Fruit fly (Drosophila melanogaster): ENCODE measurements around the gene CG43725.
A peak's percentile ranks its signal among the peaks of the same experiment; 100 is the strongest.

The CG43725 gene

DNA sequence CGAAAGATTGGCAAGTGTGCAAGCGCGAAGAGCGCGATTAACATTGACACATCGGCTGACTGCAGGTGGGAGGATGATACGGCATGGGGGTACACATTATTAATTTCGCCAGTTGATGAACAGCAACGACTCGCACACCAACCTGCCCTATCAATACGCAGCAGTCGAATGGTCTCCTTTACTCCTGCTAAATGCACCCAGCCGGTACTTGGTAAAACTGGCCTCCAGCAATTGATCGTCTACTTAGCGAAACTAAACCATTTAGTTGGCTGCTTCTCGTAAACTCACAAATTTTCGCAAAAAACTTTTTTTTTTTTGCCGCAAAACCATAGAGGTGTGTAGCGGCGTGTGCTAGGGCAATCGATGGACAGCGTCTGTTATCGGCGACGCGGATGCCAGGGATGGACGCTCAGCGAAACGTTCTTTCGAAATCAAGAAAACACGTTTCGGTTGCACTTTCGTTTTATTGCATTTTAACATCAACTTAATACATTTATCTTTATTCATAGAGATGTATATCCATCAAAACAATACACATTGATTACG lies 25.3 kb downstream of the CG43725 start, which contains the start of gene Ge-1:
Ge-1 (minus strand) TSS at position 373 of the 546 bp plus-strand sequence.
- TF ChIP-seq Mnt (GFP tag; optimal IDR thresholded peaks at IDR 0.05) (no peak), Hr96 (GFP tag; optimal IDR thresholded peaks at IDR 0.05) (no peak), bab1 (GFP tag; optimal IDR thresholded peaks at IDR 0.05) (peak; percentile 17)

DNA sequence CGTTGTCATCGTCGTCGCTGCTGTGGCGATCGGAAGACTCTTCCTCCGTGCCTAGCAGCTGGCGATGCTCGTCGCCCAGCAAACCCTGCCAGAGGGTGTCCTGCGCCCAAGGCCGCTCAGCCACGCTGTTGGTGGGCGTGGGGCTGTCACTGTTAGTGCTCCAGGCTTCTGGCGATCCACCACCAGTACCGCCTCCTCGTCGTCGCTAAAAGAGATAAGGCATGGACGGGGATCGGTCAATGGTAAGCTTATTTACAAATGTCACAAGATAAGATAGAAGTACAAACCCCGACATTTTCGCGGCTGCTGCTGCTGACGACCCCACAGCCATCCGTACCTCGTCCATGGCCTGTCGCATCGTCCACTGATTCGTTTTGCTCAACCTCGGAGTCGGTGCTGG lies 30.0 kb downstream of the CG43725 start:
- TF ChIP-seq tj (GFP tag; optimal IDR thresholded peaks at IDR 0.05) (no peak), cnc (optimal IDR thresholded peaks at IDR 0.05) (no peak), CG12768 (GFP tag; optimal IDR thresholded peaks at IDR 0.05) (no peak), cic (GFP tag; optimal IDR thresholded peaks at IDR 0.05) (no peak)

DNA sequence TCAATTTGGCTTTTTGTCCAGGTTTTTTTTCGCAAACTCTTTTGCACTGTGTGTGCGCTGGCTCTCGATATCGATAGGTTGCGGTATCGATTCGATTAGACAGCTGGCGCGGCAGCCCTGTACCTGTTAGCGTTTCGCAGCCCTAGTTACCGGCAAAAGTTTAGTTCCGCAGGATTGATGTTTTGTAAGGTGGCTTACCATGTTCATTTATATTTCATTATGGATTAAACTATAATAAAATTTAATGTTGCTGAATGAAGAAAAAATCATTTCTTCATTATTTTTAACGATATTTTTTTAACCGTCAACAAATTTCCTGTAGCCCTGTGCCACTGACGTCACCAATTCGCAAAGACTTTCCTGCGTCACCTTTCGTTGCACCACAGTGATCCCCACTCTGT lies 31.2 kb downstream of the CG43725 start, which contains the start of gene Reps:
Reps (minus strand) TSS at position 84 of the 401 bp plus-strand sequence.
- TF ChIP-seq CG5204 (GFP tag; optimal IDR thresholded peaks at IDR 0.05): peak; percentile 98
- TF ChIP-seq kay (GFP tag; ENCODE audit: borderline replicate concordance): no peak
- TF ChIP-seq Clk (GFP tag; optimal IDR thresholded peaks at IDR 0.05): peak; percentile 96
- TF ChIP-seq bab1 (GFP tag; optimal IDR thresholded peaks at IDR 0.05): peak; percentile 96
- TF ChIP-seq CG12768 (GFP tag; optimal IDR thresholded peaks at IDR 0.05): peak; percentile 98
- peak; percentile 95 for TF ChIP-seq CG14711 (tag; optimal IDR thresholded peaks at IDR 0.05)
- peak; percentile 96 for TF ChIP-seq Crg-1 (GFP tag; optimal IDR thresholded peaks at IDR 0.05)
- TF ChIP-seq cic (GFP tag; optimal IDR thresholded peaks at IDR 0.05): peak; percentile 77
- TF ChIP-seq toe (GFP tag; optimal IDR thresholded peaks at IDR 0.05): peak; percentile 98
- peak; percentile 97 for TF ChIP-seq CG7101 (tag; optimal IDR thresholded peaks at IDR 0.05)
- peak; percentile 89 for TF ChIP-seq pad (GFP tag; optimal IDR thresholded peaks at IDR 0.05)
- peak; percentile 96 for TF ChIP-seq CG11617 (GFP tag; optimal IDR thresholded peaks at IDR 0.05)
- peak; percentile 97 for TF ChIP-seq Hr96 (GFP tag; optimal IDR thresholded peaks at IDR 0.05)
- TF ChIP-seq CG7045 (GFP tag; optimal IDR thresholded peaks at IDR 0.05): peak; percentile 98
- peak; percentile 93 for TF ChIP-seq Mnt (GFP tag; optimal IDR thresholded peaks at IDR 0.05)
- TF ChIP-seq ovo (GFP tag; optimal IDR thresholded peaks at IDR 0.05): peak; percentile 94
- TF ChIP-seq cnc (optimal IDR thresholded peaks at IDR 0.05): no peak
- TF ChIP-seq tj (GFP tag; optimal IDR thresholded peaks at IDR 0.05): peak; percentile 87
- TF ChIP-seq CG33017 (tag; optimal IDR thresholded peaks at IDR 0.05): peak; percentile 96
- peak; percentile 97 for TF ChIP-seq CG1620 (GFP tag; optimal IDR thresholded peaks at IDR 0.05)

DNA sequence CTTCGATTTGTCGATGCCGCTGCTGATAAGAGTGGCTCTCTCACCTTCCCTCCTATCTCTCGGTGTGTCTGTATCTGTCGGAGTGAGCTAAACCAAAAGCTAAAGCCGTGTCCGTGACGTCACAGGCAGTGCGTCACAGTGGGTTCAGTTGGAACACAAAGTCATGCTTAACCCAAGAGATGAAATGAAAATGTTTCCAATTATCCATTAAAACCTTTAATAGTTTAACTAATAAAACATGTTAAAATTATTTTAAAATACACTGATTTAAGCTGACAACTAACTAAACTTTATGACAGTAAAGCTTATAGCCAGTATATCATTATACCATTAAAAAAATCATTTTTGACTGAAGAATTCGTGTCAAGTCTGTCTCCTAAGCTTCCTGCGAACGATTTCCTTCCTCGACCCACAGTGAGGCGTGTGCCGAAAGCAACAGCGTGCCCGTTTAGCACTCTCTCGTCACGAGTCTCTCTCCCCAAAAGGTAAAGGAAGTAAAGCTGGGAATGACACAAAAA lies 37.8 kb downstream of the CG43725 start, which contains the start of gene Idua:
Idua (minus strand) TSS at position 51 of the 518 bp plus-strand sequence.
- TF ChIP-seq Crg-1 (GFP tag; optimal IDR thresholded peaks at IDR 0.05) (no peak), CG14711 (tag; optimal IDR thresholded peaks at IDR 0.05) (peak; percentile 51), pad (GFP tag; optimal IDR thresholded peaks at IDR 0.05) (peak; percentile 50), CG11617 (GFP tag; optimal IDR thresholded peaks at IDR 0.05) (peak; percentile 47), Hr96 (GFP tag; optimal IDR thresholded peaks at IDR 0.05) (no peak), CG7101 (tag; optimal IDR thresholded peaks at IDR 0.05) (peak; percentile 59), CG7045 (GFP tag; optimal IDR thresholded peaks at IDR 0.05) (peak; percentile 63), CG5204 (GFP tag; optimal IDR thresholded peaks at IDR 0.05) (no peak), toe (GFP tag; optimal IDR thresholded peaks at IDR 0.05) (no peak), Mnt (GFP tag; optimal IDR thresholded peaks at IDR 0.05) (no peak), bab1 (GFP tag; optimal IDR thresholded peaks at IDR 0.05) (peak; percentile 65), ovo (GFP tag; optimal IDR thresholded peaks at IDR 0.05) (no peak), CG33017 (tag; optimal IDR thresholded peaks at IDR 0.05) (peak; percentile 65), cic (GFP tag; optimal IDR thresholded peaks at IDR 0.05) (no peak), kay (GFP tag; ENCODE audit: borderline replicate concordance) (no peak), Clk (GFP tag; optimal IDR thresholded peaks at IDR 0.05) (peak; percentile 37), cnc (optimal IDR thresholded peaks at IDR 0.05) (no peak), CG1620 (GFP tag; optimal IDR thresholded peaks at IDR 0.05) (no peak), tj (GFP tag; optimal IDR thresholded peaks at IDR 0.05) (no peak), CG12768 (GFP tag; optimal IDR thresholded peaks at IDR 0.05) (peak; percentile 60)

DNA sequence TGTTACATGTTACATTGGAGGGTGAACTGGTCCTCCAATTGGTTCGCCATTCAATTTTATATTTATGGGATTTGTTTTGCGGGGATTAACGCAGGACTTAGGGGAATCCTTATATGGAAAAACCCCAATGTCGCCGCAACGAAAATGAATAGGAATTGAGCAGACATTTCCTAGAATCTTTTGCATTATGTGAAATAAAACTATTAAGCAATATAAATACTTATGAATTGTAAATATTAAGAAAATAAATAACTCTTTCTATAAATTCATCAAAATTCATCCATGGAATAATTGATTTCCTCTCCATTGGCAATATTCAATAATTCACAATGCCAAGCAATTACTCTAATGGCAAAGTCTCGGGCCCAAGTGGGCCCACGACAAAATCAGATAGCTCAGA lies 38.4 kb downstream of the CG43725 start, which contains the start of gene Gr32a:
Gr32a (plus strand) TSS at position 301 of the 400 bp plus-strand sequence.
- no peak for TF ChIP-seq CG1620 (GFP tag; optimal IDR thresholded peaks at IDR 0.05)
- no peak for TF ChIP-seq tj (GFP tag; optimal IDR thresholded peaks at IDR 0.05)
- TF ChIP-seq ovo (GFP tag; optimal IDR thresholded peaks at IDR 0.05): no peak
- TF ChIP-seq Clk (GFP tag; optimal IDR thresholded peaks at IDR 0.05): no peak
- no peak for TF ChIP-seq CG7045 (GFP tag; optimal IDR thresholded peaks at IDR 0.05)
- TF ChIP-seq cnc (optimal IDR thresholded peaks at IDR 0.05): no peak
- TF ChIP-seq pad (GFP tag; optimal IDR thresholded peaks at IDR 0.05): no peak
- no peak for TF ChIP-seq CG5204 (GFP tag; optimal IDR thresholded peaks at IDR 0.05)
- no peak for TF ChIP-seq bab1 (GFP tag; optimal IDR thresholded peaks at IDR 0.05)
- no peak for TF ChIP-seq Hr96 (GFP tag; optimal IDR thresholded peaks at IDR 0.05)
- TF ChIP-seq toe (GFP tag; optimal IDR thresholded peaks at IDR 0.05): no peak
- no peak for TF ChIP-seq CG33017 (tag; optimal IDR thresholded peaks at IDR 0.05)
- TF ChIP-seq CG11617 (GFP tag; optimal IDR thresholded peaks at IDR 0.05): no peak
- TF ChIP-seq CG14711 (tag; optimal IDR thresholded peaks at IDR 0.05): no peak
- no peak for TF ChIP-seq CG12768 (GFP tag; optimal IDR thresholded peaks at IDR 0.05)
- no peak for TF ChIP-seq Crg-1 (GFP tag; optimal IDR thresholded peaks at IDR 0.05)

DNA sequence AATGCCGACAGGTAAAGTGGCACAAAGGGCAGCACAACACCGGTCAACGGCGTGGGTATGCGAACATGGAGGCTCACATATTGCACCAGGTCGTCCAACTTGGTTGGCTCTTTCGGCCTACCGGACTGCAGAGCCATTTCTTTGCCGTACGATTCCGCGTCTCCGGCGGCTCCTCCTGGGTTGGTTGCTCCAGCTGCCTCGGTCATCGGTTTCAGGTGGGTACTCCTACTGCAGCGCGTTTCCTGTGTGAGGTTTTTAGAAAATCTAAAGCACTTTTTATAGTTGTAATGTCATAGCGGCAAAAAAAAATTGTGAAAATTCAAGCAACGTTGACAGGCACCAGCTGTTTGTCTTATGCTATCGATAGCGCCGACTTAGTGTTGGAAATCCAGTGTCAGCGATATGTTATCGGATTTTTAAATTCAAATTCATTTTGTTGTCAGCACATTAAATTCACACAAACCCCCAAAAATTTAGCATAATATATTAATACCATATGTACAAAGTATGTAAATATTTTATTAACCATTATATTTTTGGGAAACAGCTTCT lies 44.7 kb downstream of the CG43725 start, which contains the start of gene CG6230:
CG6230 (minus strand) TSS at position 354 of the 552 bp plus-strand sequence.
- TF ChIP-seq cic (GFP tag; optimal IDR thresholded peaks at IDR 0.05) (no peak), Mnt (GFP tag; optimal IDR thresholded peaks at IDR 0.05) (peak; percentile 9), bab1 (GFP tag; optimal IDR thresholded peaks at IDR 0.05) (peak; percentile 22), Clk (GFP tag; optimal IDR thresholded peaks at IDR 0.05) (no peak), CG14711 (tag; optimal IDR thresholded peaks at IDR 0.05) (peak; percentile 3), cnc (optimal IDR thresholded peaks at IDR 0.05) (no peak), CG7045 (GFP tag; optimal IDR thresholded peaks at IDR 0.05) (no peak), kay (GFP tag; ENCODE audit: borderline replicate concordance) (no peak), tj (GFP tag; optimal IDR thresholded peaks at IDR 0.05) (peak; percentile 1)
